2 worm cellular contexts compared by ENCODE assay signal in genomic region chrX:2996976-2997399, ce11.
TF ChIP-seq lines count a peak whose summit lies in the region.

No protein-coding gene starts in this region.

TF ChIP-seq in whole organism, L1 larva, 84 proteins besides CTCF, POLR2A, EP300 and RAD21 (continued from another document):
- TF ChIP-seq ztf-11 (tag; optimal IDR thresholded peaks at IDR 0.05; lab: Kevin White, UChicago) (peak; percentile 95 to 96), pag-3 (tag; optimal IDR thresholded peaks at IDR 0.05; lab: Kevin White, UChicago; ENCODE audit: borderline replicate concordance, insufficient read depth) (peak; percentile 85), C16A3.4 (tag; optimal IDR thresholded peaks at IDR 0.05; lab: Kevin White, UChicago) (peak; percentile 98), skn-1 (tag; optimal IDR thresholded peaks at IDR 0.05; lab: Kevin White, UChicago) (peak; percentile 99), dsc-1 (tag; optimal IDR thresholded peaks at IDR 0.05; lab: Kevin White, UChicago) (peak; percentile 100), fkh-8 (tag; optimal IDR thresholded peaks at IDR 0.05; lab: Kevin White, UChicago) (peak; percentile 94), nhr-85 (tag; lab: Kevin White, UChicago) (peak; percentile 99), nhr-76 (tag; optimal IDR thresholded peaks at IDR 0.05; lab: Kevin White, UChicago) (peak; percentile 79), lin-35 (GFP tag; optimal IDR thresholded peaks at IDR 0.05; lab: Kevin White, UChicago) (peak; percentile 72 to 88), hlh-17 (GFP tag; optimal IDR thresholded peaks at IDR 0.05; lab: Kevin White, UChicago; ENCODE audit: borderline replicate concordance) (no peak), fkh-10 (GFP tag; optimal IDR thresholded peaks at IDR 0.05; lab: Kevin White, UChicago) (peak; percentile 100), tlp-1 (tag; optimal IDR thresholded peaks at IDR 0.05; lab: Kevin White, UChicago) (peak; percentile 67), lin-15B (tag; optimal IDR thresholded peaks at IDR 0.05; lab: Kevin White, UChicago) (no peak), hlh-4 (tag; optimal IDR thresholded peaks at IDR 0.05; lab: Kevin White, UChicago) (peak; percentile 85), ceh-88 (GFP tag; IDR thresholded peaks at IDR 0.05; lab: Robert Waterston, UW) (peak; percentile 97), unc-62 (GFP tag; optimal IDR thresholded peaks at IDR 0.05; lab: Kevin White, UChicago) (peak; percentile 29), nhr-47 (tag; optimal IDR thresholded peaks at IDR 0.05; lab: Kevin White, UChicago) (peak; percentile 100), tbx-2 (tag; optimal IDR thresholded peaks at IDR 0.05; lab: Kevin White, UChicago) (peak; percentile 99), nhr-84 (tag; optimal IDR thresholded peaks at IDR 0.05; lab: Kevin White, UChicago) (peak; percentile 64), mep-1 (tag; optimal IDR thresholded peaks at IDR 0.05; lab: Kevin White, UChicago) (peak; percentile 100), nhr-237 (tag; optimal IDR thresholded peaks at IDR 0.05; lab: Kevin White, UChicago) (peak; percentile 99), sox-4 (tag; optimal IDR thresholded peaks at IDR 0.05; lab: Kevin White, UChicago) (peak; percentile 100), lsy-2 (tag; optimal IDR thresholded peaks at IDR 0.05; lab: Kevin White, UChicago) (peak; percentile 95 to 96), fos-1 (tag; optimal IDR thresholded peaks at IDR 0.05; lab: Kevin White, UChicago) (peak; percentile 99), zip-4 (GFP tag; optimal IDR thresholded peaks at IDR 0.05; lab: Kevin White, UChicago) (peak; percentile 95)
TF ChIP-seq in whole organism, L1 larva: peak in this region for 78.

TF ChIP-seq in whole organism, young adult, 124 proteins besides CTCF, POLR2A, EP300 and RAD21 (continued from another document):
- peak; percentile 39 for TF ChIP-seq F57C9.4 (tag; optimal IDR thresholded peaks at IDR 0.05; lab: Kevin White, UChicago)
- no peak for TF ChIP-seq F39B2.1 (GFP tag; IDR thresholded peaks at IDR 0.05; lab: Robert Waterston, UW)
- peak; percentile 85 for TF ChIP-seq mcd-1 (GFP tag; IDR thresholded peaks at IDR 0.05; lab: Robert Waterston, UW)
- peak; percentile 98 for TF ChIP-seq cebp-2 (GFP tag; IDR thresholded peaks at IDR 0.05; lab: Robert Waterston, UW)
- peak; percentile 97 for TF ChIP-seq atf-7 (tag; optimal IDR thresholded peaks at IDR 0.05; lab: Kevin White, UChicago)
- TF ChIP-seq rcor-1 (GFP tag; IDR thresholded peaks at IDR 0.05; lab: Robert Waterston, UW), result peak; percentile 97
- no peak for TF ChIP-seq ama-1 (optimal IDR thresholded peaks at IDR 0.05; lab: Kevin White, UChicago)
- TF ChIP-seq ama-1 (GFP tag; optimal IDR thresholded peaks at IDR 0.05; lab: Kevin White, UChicago), result peak in 1 of 2 experiments; percentile 41
- TF ChIP-seq lsy-27 (tag; optimal IDR thresholded peaks at IDR 0.05; lab: Kevin White, UChicago; ENCODE audit: borderline replicate concordance, insufficient read depth), result no peak
- no peak for TF ChIP-seq aptf-2 (GFP tag; conservative IDR thresholded peaks at IDR 0.05; lab: Robert Waterston, UW)
- TF ChIP-seq K11D2.4 (GFP tag; IDR thresholded peaks at IDR 0.05; lab: Robert Waterston, UW), result peak; percentile 99
- peak; percentile 33 for TF ChIP-seq unc-130 (GFP tag; optimal IDR thresholded peaks at IDR 0.05; lab: Kevin White, UChicago)
- TF ChIP-seq fkh-3 (tag; optimal IDR thresholded peaks at IDR 0.05; lab: Kevin White, UChicago), result no peak
- peak; percentile 59 for TF ChIP-seq snpc-4 (GFP tag; optimal IDR thresholded peaks at IDR 0.05; lab: Kevin White, UChicago)
- TF ChIP-seq snpc-4 (tag; optimal IDR thresholded peaks at IDR 0.05; lab: Kevin White, UChicago), result peak in 3 of 4 experiments; percentile 75 to 88 (median 82)
- peak; percentile 25; the same call in 1 of the 2 replicates for TF ChIP-seq ceh-100 (GFP tag; IDR thresholded peaks at IDR 0.05; lab: Robert Waterston, UW)
- TF ChIP-seq C06A6.2 (GFP tag; conservative IDR thresholded peaks at IDR 0.05; lab: Robert Waterston, UW), result peak; percentile 96
- no peak for TF ChIP-seq athp-1 (tag; optimal IDR thresholded peaks at IDR 0.05; lab: Kevin White, UChicago)
- peak; percentile 97 for TF ChIP-seq hmg-20 (GFP tag; IDR thresholded peaks at IDR 0.05; lab: Robert Waterston, UW)
- peak; percentile 71 to 92 for TF ChIP-seq let-607 (tag; optimal IDR thresholded peaks at IDR 0.05; lab: Kevin White, UChicago)
- no peak for TF ChIP-seq T26A5.8 (tag; optimal IDR thresholded peaks at IDR 0.05; lab: Kevin White, UChicago)
- peak; percentile 96 for TF ChIP-seq F23B12.7 (tag; optimal IDR thresholded peaks at IDR 0.05; lab: Kevin White, UChicago; ENCODE audit: insufficient read depth)
- TF ChIP-seq Y53G8AR.9 (GFP tag; conservative IDR thresholded peaks at IDR 0.05; lab: Robert Waterston, UW), result peak; percentile 97
- no peak for TF ChIP-seq hlh-26 (GFP tag; conservative IDR thresholded peaks at IDR 0.05; lab: Robert Waterston, UW)
- no peak for TF ChIP-seq lsl-1 (GFP tag; optimal IDR thresholded peaks at IDR 0.05; lab: Kevin White, UChicago)
- peak; percentile 99 for TF ChIP-seq ZK185.1 (tag; optimal IDR thresholded peaks at IDR 0.05; lab: Kevin White, UChicago; ENCODE audit: poor library complexity, severe bottlenecking)
TF ChIP-seq in whole organism, young adult: peak in this region for 83.
